Worm (Caenorhabditis elegans): ENCODE results near the gene alh-10.

The alh-10 gene

ce11 chrX:7143515-7143914 lies at the start of gene alh-10:
TSS of gene alh-10 (minus strand) at chrX:7143641.
- no peak for TF ChIP-seq snpc-4 (tag; optimal IDR thresholded peaks at IDR 0.05)
- no peak for TF ChIP-seq madf-9 (GFP tag; conservative IDR thresholded peaks at IDR 0.05)
- no peak for TF ChIP-seq Y75B8A.6 (GFP tag; IDR thresholded peaks at IDR 0.05)
- TF ChIP-seq nhr-28 (tag; optimal IDR thresholded peaks at IDR 0.05): peak; percentile 92
- no peak for TF ChIP-seq aha-1 (tag)
- TF ChIP-seq mdl-1 (tag; optimal IDR thresholded peaks at IDR 0.05): no peak
- TF ChIP-seq zip-11 (GFP tag; IDR thresholded peaks at IDR 0.05): no peak
- no peak for TF ChIP-seq lin-15B (tag; optimal IDR thresholded peaks at IDR 0.05)
- peak; percentile 46 for TF ChIP-seq hlh-30 (tag; optimal IDR thresholded peaks at IDR 0.05; ENCODE audit: insufficient read depth)
- no peak for TF ChIP-seq mep-1 (tag; optimal IDR thresholded peaks at IDR 0.05)
- no peak for TF ChIP-seq F49E8.2 (tag; optimal IDR thresholded peaks at IDR 0.05; ENCODE audit: borderline replicate concordance)
- TF ChIP-seq F44E2.7 (GFP tag; IDR thresholded peaks at IDR 0.05): no peak
- no peak for TF ChIP-seq F26F4.8 (GFP tag; conservative IDR thresholded peaks at IDR 0.05)
- TF ChIP-seq ceh-20 (GFP tag; IDR thresholded peaks at IDR 0.05): no peak
- TF ChIP-seq dve-1 (tag; optimal IDR thresholded peaks at IDR 0.05; ENCODE audit: insufficient read depth): peak; percentile 39
- TF ChIP-seq nhr-41 (GFP tag; IDR thresholded peaks at IDR 0.05): no peak
- TF ChIP-seq daf-12 (tag; optimal IDR thresholded peaks at IDR 0.05): no peak
- TF ChIP-seq cey-2 (tag; optimal IDR thresholded peaks at IDR 0.05; ENCODE audit: borderline replicate concordance, insufficient read depth): no peak
- no peak for TF ChIP-seq nhr-6 (tag; optimal IDR thresholded peaks at IDR 0.05)
- TF ChIP-seq tag-97 (GFP tag; IDR thresholded peaks at IDR 0.05): no peak
- TF ChIP-seq lim-7 (GFP tag; IDR thresholded peaks at IDR 0.05): no peak
- TF ChIP-seq unc-39 (tag; optimal IDR thresholded peaks at IDR 0.05): no peak
- no peak for TF ChIP-seq skn-1 (tag; optimal IDR thresholded peaks at IDR 0.05)
- no peak for TF ChIP-seq mes-2 (tag; optimal IDR thresholded peaks at IDR 0.05; ENCODE audit: poor library complexity, severe bottlenecking)
- no peak for TF ChIP-seq dpl-1 (GFP tag; optimal IDR thresholded peaks at IDR 0.05)

ce11 chrX:7191882-7192281 lies 48.4 kb upstream of the alh-10 start, which contains the start of gene C55B6.7:
TSS of gene C55B6.7 (minus strand) at chrX:7191982.
- no peak for TF ChIP-seq saeg-2 (GFP tag; IDR thresholded peaks at IDR 0.05)
- no peak for TF ChIP-seq duxl-1 (tag; optimal IDR thresholded peaks at IDR 0.05; ENCODE audit: poor library complexity)
- TF ChIP-seq nhr-28 (tag; optimal IDR thresholded peaks at IDR 0.05): no peak
- TF ChIP-seq pqm-1 (tag; optimal IDR thresholded peaks at IDR 0.05): no peak
- no peak for TF ChIP-seq dpl-1 (GFP tag; optimal IDR thresholded peaks at IDR 0.05)
- no peak for TF ChIP-seq ceh-28 (tag; optimal IDR thresholded peaks at IDR 0.05)
- no peak for TF ChIP-seq nhr-25 (tag; optimal IDR thresholded peaks at IDR 0.05; ENCODE audit: borderline replicate concordance, insufficient read depth)
- TF ChIP-seq ama-1 (optimal IDR thresholded peaks at IDR 0.05): no peak
- no peak for TF ChIP-seq lin-13 (GFP tag; optimal IDR thresholded peaks at IDR 0.05)
- TF ChIP-seq jun-1 (tag; optimal IDR thresholded peaks at IDR 0.05): no peak
- no peak for TF ChIP-seq spr-1 (tag; optimal IDR thresholded peaks at IDR 0.05)
- no peak for TF ChIP-seq aha-1 (tag)
- TF ChIP-seq rbr-2 (tag; optimal IDR thresholded peaks at IDR 0.05): no peak

ce11 chrX:7187602-7188001 lies 44.2 kb upstream of the alh-10 start, which contains the start of gene C55B6.4:
TSS of gene C55B6.4 (minus strand) at chrX:7187702.
- TF ChIP-seq aha-1 (tag) (peak; percentile 66), ctbp-1 (GFP tag; IDR thresholded peaks at IDR 0.05) (no peak), daf-19 (GFP tag; conservative IDR thresholded peaks at IDR 0.05) (no peak), hif-1 (tag; optimal IDR thresholded peaks at IDR 0.05) (no peak), Y5F2A.4 (GFP tag; optimal IDR thresholded peaks at IDR 0.05) (no peak), tag-97 (GFP tag; IDR thresholded peaks at IDR 0.05) (no peak), attf-4 (tag; optimal IDR thresholded peaks at IDR 0.05) (no peak)
